Worm (Caenorhabditis elegans): ENCODE measurements around the gene cht-3.

cht-3 gene

DNA sequence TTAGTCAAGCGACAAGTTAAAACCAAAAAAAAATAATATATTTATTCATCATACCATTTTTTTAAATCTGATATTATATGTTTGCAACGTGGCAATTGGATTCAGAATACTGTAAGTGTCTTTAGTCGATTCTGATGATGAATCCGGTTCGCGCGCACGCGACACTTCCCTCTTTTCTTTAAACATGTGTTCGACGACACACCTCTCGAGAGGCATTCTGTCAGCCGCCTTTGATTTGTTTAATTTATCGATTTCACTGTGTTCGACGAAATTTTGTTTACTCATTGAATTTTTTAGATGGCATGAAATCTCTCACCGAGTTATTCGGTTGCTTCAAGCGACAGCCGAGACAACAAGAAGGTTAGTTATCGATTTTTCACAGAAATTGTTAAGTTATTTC lies 8.3 kb downstream of the cht-3 start, which contains the start of gene trxr-1:
trxr-1 (plus strand) TSS at position 227 of the 400 bp plus-strand sequence.
- TF ChIP-seq ceh-16 (tag; optimal IDR thresholded peaks at IDR 0.05) (no peak), nhr-6 (tag; optimal IDR thresholded peaks at IDR 0.05) (no peak), nhr-23 (tag; optimal IDR thresholded peaks at IDR 0.05) (no peak), ztf-1 (GFP tag; conservative IDR thresholded peaks at IDR 0.05) (no peak), nhr-11 (tag; optimal IDR thresholded peaks at IDR 0.05) (no peak), ztf-4 (tag; optimal IDR thresholded peaks at IDR 0.05) (no peak), C34F6.9 (tag; optimal IDR thresholded peaks at IDR 0.05) (no peak), unc-62 (GFP tag; optimal IDR thresholded peaks at IDR 0.05) (no peak), peb-1 (tag; optimal IDR thresholded peaks at IDR 0.05) (no peak), fos-1 (tag; optimal IDR thresholded peaks at IDR 0.05) (no peak)

DNA sequence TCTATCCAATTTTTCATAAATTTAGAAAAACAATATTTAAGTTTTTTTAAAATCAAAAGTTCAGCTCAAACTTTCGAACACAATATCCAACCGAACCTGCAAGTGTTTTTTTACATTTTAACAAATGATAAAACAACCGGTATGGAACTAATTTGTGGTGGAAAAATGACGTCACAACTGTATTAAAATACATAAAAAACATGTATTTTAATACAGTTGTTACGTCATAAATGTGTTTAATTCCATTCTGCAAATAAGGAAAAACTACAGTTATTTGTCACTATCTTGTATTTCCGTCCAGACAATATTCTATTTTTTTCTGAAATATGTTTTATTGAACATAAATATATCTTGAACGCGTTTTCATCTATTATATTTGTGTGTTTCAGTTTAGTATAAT lies 8.8 kb downstream of the cht-3 start:
- TF ChIP-seq nhr-129 (tag; optimal IDR thresholded peaks at IDR 0.05) = no peak
- no peak for TF ChIP-seq crh-2 (tag; optimal IDR thresholded peaks at IDR 0.05)
- TF ChIP-seq lsy-2 (tag; optimal IDR thresholded peaks at IDR 0.05) = no peak
- TF ChIP-seq blmp-1 (tag; optimal IDR thresholded peaks at IDR 0.05; ENCODE audit: insufficient read depth) = no peak
- TF ChIP-seq ceh-16 (tag; optimal IDR thresholded peaks at IDR 0.05) = no peak
- TF ChIP-seq gmeb-1 (tag; optimal IDR thresholded peaks at IDR 0.05) = no peak
- TF ChIP-seq mab-5 (tag; optimal IDR thresholded peaks at IDR 0.05) = no peak
- TF ChIP-seq ztf-4 (tag; optimal IDR thresholded peaks at IDR 0.05) = no peak
- TF ChIP-seq ZK546.5 (tag; optimal IDR thresholded peaks at IDR 0.05) = no peak
- TF ChIP-seq zag-1 (tag; optimal IDR thresholded peaks at IDR 0.05) = no peak
- no peak for TF ChIP-seq lin-39 (tag; optimal IDR thresholded peaks at IDR 0.05)
- no peak for TF ChIP-seq nhr-237 (tag; optimal IDR thresholded peaks at IDR 0.05)
- no peak for TF ChIP-seq mdl-1 (tag; optimal IDR thresholded peaks at IDR 0.05)
- TF ChIP-seq ceh-82 (tag; optimal IDR thresholded peaks at IDR 0.05) = no peak
- TF ChIP-seq lin-13 (GFP tag; optimal IDR thresholded peaks at IDR 0.05) = no peak
- no peak for TF ChIP-seq aly-2 (tag; optimal IDR thresholded peaks at IDR 0.05)
- TF ChIP-seq snpc-4 (tag; optimal IDR thresholded peaks at IDR 0.05) = no peak
- TF ChIP-seq mbf-1 (tag; optimal IDR thresholded peaks at IDR 0.05) = no peak
- TF ChIP-seq F13H6.1 (tag; optimal IDR thresholded peaks at IDR 0.05) = no peak

ce11 chrIV:7012731-7013445 lies 9.5 kb downstream of the cht-3 start:
- no peak for TF ChIP-seq nhr-237 (tag; optimal IDR thresholded peaks at IDR 0.05)
- TF ChIP-seq fos-1 (tag; optimal IDR thresholded peaks at IDR 0.05) = peak; percentile 34
- TF ChIP-seq C34F6.9 (tag; optimal IDR thresholded peaks at IDR 0.05) = peak; percentile 42
- peak; percentile 42 for TF ChIP-seq unc-55 (GFP tag; optimal IDR thresholded peaks at IDR 0.05)

DNA sequence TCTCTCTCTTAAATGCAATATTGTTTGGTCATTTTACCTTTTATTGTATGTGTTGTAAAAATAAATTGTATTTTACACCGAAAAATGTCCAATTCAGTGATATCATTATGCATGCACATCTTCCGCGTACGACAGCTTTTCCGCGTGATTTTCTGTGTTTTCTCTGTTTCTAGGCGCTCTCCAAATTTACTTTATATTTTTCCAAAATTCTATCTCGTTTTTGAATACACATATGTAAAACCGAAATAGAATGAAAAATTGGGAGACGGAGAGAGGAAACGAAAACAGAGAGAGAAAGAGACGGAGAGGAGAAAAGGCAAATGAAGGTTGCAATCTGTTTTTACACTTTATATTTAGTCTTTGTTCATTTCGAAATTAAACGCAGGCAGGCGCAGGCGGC lies 13.1 kb downstream of the cht-3 start:
- TF ChIP-seq nhr-129 (tag; optimal IDR thresholded peaks at IDR 0.05) = peak; percentile 64
- TF ChIP-seq F13H6.1 (tag; optimal IDR thresholded peaks at IDR 0.05) = peak; percentile 22
- TF ChIP-seq lsy-2 (tag; optimal IDR thresholded peaks at IDR 0.05) = peak in 1 of 2 experiments; percentile 63
- TF ChIP-seq mab-5 (tag; optimal IDR thresholded peaks at IDR 0.05) = no peak
- no peak for TF ChIP-seq ztf-4 (tag; optimal IDR thresholded peaks at IDR 0.05)
- no peak for TF ChIP-seq elt-1 (tag; optimal IDR thresholded peaks at IDR 0.05)
- TF ChIP-seq nhr-77 (tag; optimal IDR thresholded peaks at IDR 0.05) = no peak
- TF ChIP-seq mdl-1 (tag; optimal IDR thresholded peaks at IDR 0.05) = no peak
- no peak for TF ChIP-seq ZK546.5 (tag; optimal IDR thresholded peaks at IDR 0.05)
- TF ChIP-seq C34F6.9 (tag; optimal IDR thresholded peaks at IDR 0.05) = peak; percentile 88
- TF ChIP-seq nhr-237 (tag; optimal IDR thresholded peaks at IDR 0.05) = no peak
- peak; percentile 71 for TF ChIP-seq unc-55 (GFP tag; optimal IDR thresholded peaks at IDR 0.05)
- TF ChIP-seq blmp-1 (tag; optimal IDR thresholded peaks at IDR 0.05; ENCODE audit: insufficient read depth) = no peak
- peak; percentile 16 for TF ChIP-seq skn-1 (tag; optimal IDR thresholded peaks at IDR 0.05)
- no peak for TF ChIP-seq egl-27 (tag; optimal IDR thresholded peaks at IDR 0.05)
- no peak for TF ChIP-seq nhr-6 (tag; optimal IDR thresholded peaks at IDR 0.05)
- TF ChIP-seq elt-3 (tag; optimal IDR thresholded peaks at IDR 0.05) = no peak
- TF ChIP-seq nhr-11 (tag; optimal IDR thresholded peaks at IDR 0.05) = no peak
- TF ChIP-seq unc-62 (GFP tag; optimal IDR thresholded peaks at IDR 0.05) = no peak
- TF ChIP-seq unc-39 (tag; optimal IDR thresholded peaks at IDR 0.05) = no peak
- no peak for TF ChIP-seq zag-1 (tag; optimal IDR thresholded peaks at IDR 0.05)
- TF ChIP-seq sem-4 (tag; optimal IDR thresholded peaks at IDR 0.05) = no peak
- no peak for TF ChIP-seq lin-13 (GFP tag; optimal IDR thresholded peaks at IDR 0.05)
- no peak for TF ChIP-seq aly-2 (tag; optimal IDR thresholded peaks at IDR 0.05)
- TF ChIP-seq alr-1 (tag; optimal IDR thresholded peaks at IDR 0.05) = no peak
- TF ChIP-seq nhr-10 (tag; optimal IDR thresholded peaks at IDR 0.05) = no peak
- no peak for TF ChIP-seq ztf-1 (GFP tag; conservative IDR thresholded peaks at IDR 0.05)
- no peak for TF ChIP-seq nhr-21 (tag; optimal IDR thresholded peaks at IDR 0.05)
- no peak for TF ChIP-seq sma-3 (GFP tag; optimal IDR thresholded peaks at IDR 0.05)
- TF ChIP-seq nhr-12 (tag; optimal IDR thresholded peaks at IDR 0.05) = no peak
- no peak for TF ChIP-seq ceh-82 (tag; optimal IDR thresholded peaks at IDR 0.05)
- no peak for TF ChIP-seq lin-39 (tag; optimal IDR thresholded peaks at IDR 0.05)
- TF ChIP-seq nhr-23 (tag; optimal IDR thresholded peaks at IDR 0.05) = no peak
- no peak for TF ChIP-seq mbf-1 (tag; optimal IDR thresholded peaks at IDR 0.05)
- peak; percentile 77 for TF ChIP-seq sma-9 (GFP tag; optimal IDR thresholded peaks at IDR 0.05)
- TF ChIP-seq sma-9 (tag; optimal IDR thresholded peaks at IDR 0.05) = no peak
- no peak for TF ChIP-seq lin-11 (tag; optimal IDR thresholded peaks at IDR 0.05)
- no peak for TF ChIP-seq peb-1 (tag; optimal IDR thresholded peaks at IDR 0.05)
- no peak for TF ChIP-seq snpc-4 (tag; optimal IDR thresholded peaks at IDR 0.05)
